Fruit fly (Drosophila melanogaster): ENCODE measurements around the gene bru1.
A peak's percentile ranks its signal among the peaks of the same experiment; 100 is the strongest.

The bru1 gene

DNA sequence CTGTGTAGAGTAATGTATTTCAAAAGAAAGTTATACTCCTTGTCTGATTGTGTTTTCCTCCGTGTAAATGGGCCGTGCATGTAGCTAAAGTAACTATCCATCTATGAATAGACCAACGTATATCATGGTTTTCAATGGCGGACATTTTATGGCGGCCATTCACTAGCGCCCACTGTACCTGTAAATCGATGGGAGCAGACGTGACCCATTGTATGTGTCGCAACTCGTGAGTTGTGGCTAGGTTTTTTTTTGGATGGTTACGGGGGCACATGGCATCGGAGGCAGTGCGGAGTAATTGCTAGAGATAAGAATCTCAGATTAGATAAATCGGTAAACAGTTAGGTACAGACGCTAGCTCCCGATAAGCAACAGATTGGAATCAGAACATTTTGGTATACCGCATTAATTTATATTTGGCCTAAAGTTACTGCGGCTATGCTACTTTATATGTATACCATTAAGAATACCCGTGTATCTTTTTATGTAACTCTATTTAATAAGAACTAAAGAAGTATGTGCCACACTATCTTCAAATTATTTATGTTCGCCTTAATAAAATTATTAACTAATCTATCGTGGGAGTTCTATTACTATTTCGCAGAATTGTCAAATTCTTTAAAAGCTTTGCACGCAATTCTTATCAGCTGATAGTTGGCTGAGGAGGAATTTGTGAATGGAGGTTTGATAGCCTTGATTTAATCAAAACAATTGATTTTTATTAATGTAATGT lies 171.5 kb downstream of the bru1 start (continued):
- TF ChIP-seq CG9609 (GFP tag; optimal IDR thresholded peaks at IDR 0.05) (no peak), Ravus (GFP tag; IDR thresholded peaks at IDR 0.05) (no peak), cwo (GFP tag; optimal IDR thresholded peaks at IDR 0.05) (peak; percentile 3), dmrt11E (tag; optimal IDR thresholded peaks at IDR 0.05) (no peak), Chrac-16 (GFP tag; optimal IDR thresholded peaks at IDR 0.05) (no peak), gsb-n (tag; optimal IDR thresholded peaks at IDR 0.05) (no peak), emc (GFP tag; optimal IDR thresholded peaks at IDR 0.05) (no peak), ssp (GFP tag; IDR thresholded peaks at IDR 0.05) (no peak), CG1024 (GFP tag; IDR thresholded peaks at IDR 0.05) (0 out of 2 replicates have a peak, but pooled peaks have one; percentile 10), CG18262 (tag; optimal IDR thresholded peaks at IDR 0.05) (no peak), Dip3 (GFP tag; optimal IDR thresholded peaks at IDR 0.05) (no peak), onecut (GFP tag; IDR thresholded peaks at IDR 0.05) (peak; percentile 14; the same call in 1 of the 2 replicates), Fer3 (tag; optimal IDR thresholded peaks at IDR 0.05) (peak; percentile 17), CG7928 (GFP tag; optimal IDR thresholded peaks at IDR 0.05) (no peak), CG42726 (GFP tag; IDR thresholded peaks at IDR 0.05; ENCODE audit: partially characterized antibody) (no peak), CG4404 (GFP tag; IDR thresholded peaks at IDR 0.05) (no peak)

DNA sequence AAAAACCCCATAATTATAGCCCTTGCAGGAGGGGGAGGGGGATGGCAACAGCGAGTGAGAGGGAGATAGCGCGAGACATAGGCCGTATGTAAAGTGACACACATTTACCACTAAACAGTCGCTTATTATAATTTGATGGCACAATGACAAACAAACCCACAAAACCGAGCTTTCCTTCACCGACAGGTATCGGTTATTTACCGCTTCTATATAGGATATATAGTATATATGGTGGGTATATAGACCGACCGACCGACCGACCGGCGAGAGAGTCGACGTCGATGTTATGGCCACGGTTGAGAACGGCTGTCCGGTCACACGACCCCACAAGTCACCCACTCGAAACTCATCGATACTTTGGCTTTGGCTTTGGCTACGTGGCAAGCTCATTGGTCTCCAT lies 172.2 kb downstream of the bru1 start:
- TF ChIP-seq CG8478 (optimal IDR thresholded peaks at IDR 0.05) (no peak), crol (GFP tag; IDR thresholded peaks at IDR 0.05) (peak; percentile 11; the same call in 1 of the 2 replicates), sens (GFP tag) (peak; percentile 67), Ets65A (GFP tag) (peak; percentile 71)

DNA sequence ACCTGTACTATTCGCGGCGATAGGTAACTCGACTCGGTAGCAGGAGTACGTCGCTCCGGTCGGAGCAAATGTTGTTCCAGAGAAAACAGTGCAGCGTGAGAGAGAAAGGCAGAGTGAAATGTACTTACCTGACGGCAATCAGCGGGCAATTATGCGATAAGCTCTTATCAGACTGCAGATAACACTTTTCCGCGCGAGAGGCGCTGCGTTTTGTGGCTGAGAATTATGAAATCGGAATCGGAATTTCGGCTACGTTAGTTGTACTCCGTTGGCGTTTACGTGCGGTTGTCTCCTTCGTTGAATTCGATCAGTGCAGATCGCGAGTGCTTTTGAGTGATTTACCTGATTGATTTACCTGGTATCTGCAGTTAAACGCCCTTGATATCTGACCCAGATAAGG lies 173.1 kb downstream of the bru1 start:
- no peak for TF ChIP-seq C15 (GFP tag; IDR thresholded peaks at IDR 0.05)
- peak; percentile 48 for TF ChIP-seq Med (GFP tag)
- TF ChIP-seq Deaf1 (tag; optimal IDR thresholded peaks at IDR 0.05), result peak; percentile 44
- no peak for TF ChIP-seq CG12942 (GFP tag; optimal IDR thresholded peaks at IDR 0.05)
- peak; percentile 29 for TF ChIP-seq MTF-1 (GFP tag; optimal IDR thresholded peaks at IDR 0.05; ENCODE audit: borderline replicate concordance)
- TF ChIP-seq CG17328 (GFP tag; IDR thresholded peaks at IDR 0.05), result no peak
- no peak for TF ChIP-seq crc (GFP tag; optimal IDR thresholded peaks at IDR 0.05)
- TF ChIP-seq sd (tag; optimal IDR thresholded peaks at IDR 0.05), result peak; percentile 73
- no peak for TF ChIP-seq Asciz (GFP tag; optimal IDR thresholded peaks at IDR 0.05)
- TF ChIP-seq jigr1 (GFP tag; IDR thresholded peaks at IDR 0.05), result no peak
- peak; percentile 59 for TF ChIP-seq Vsx1 (GFP tag; optimal IDR thresholded peaks at IDR 0.05)
- peak; percentile 93 for TF ChIP-seq GATAe (GFP tag; conservative IDR thresholded peaks at IDR 0.05)
- TF ChIP-seq CG2199 (GFP tag; IDR thresholded peaks at IDR 0.05), result peak; percentile 19; the same call in 1 of the 3 replicates
- no peak for TF ChIP-seq stwl (tag; optimal IDR thresholded peaks at IDR 0.05)
- no peak for TF ChIP-seq CG8290 (GFP tag; optimal IDR thresholded peaks at IDR 0.05)
- peak in 1 of 2 experiments; percentile 2 for TF ChIP-seq CG8290 (tag; optimal IDR thresholded peaks at IDR 0.05)
- no peak for TF ChIP-seq Lpt (GFP tag; optimal IDR thresholded peaks at IDR 0.05)
- peak; percentile 20 for TF ChIP-seq sug (tag; optimal IDR thresholded peaks at IDR 0.05)
- peak; percentile 62 for TF ChIP-seq CG15479 (GFP tag; optimal IDR thresholded peaks at IDR 0.05)
- 0 out of 2 replicates have a peak, but pooled peaks have one; percentile 21 for TF ChIP-seq amos (GFP tag; IDR thresholded peaks at IDR 0.05; ENCODE audit: partially characterized antibody)
- no peak for TF ChIP-seq bsh (GFP tag; optimal IDR thresholded peaks at IDR 0.05)
- TF ChIP-seq lab (GFP tag; optimal IDR thresholded peaks at IDR 0.05), result peak; percentile 51
- TF ChIP-seq eve (GFP tag; optimal IDR thresholded peaks at IDR 0.05), result no peak
- no peak for TF ChIP-seq ci (GFP tag; IDR thresholded peaks at IDR 0.05)
- TF ChIP-seq CG34376 (GFP tag; optimal IDR thresholded peaks at IDR 0.05), result peak; percentile 10
- 0 out of 3 replicates have a peak, but pooled peaks have one; percentile 14 for TF ChIP-seq ken (GFP tag; IDR thresholded peaks at IDR 0.05)
- peak; percentile 94 for TF ChIP-seq grn (GFP tag; optimal IDR thresholded peaks at IDR 0.05)
- TF ChIP-seq Stat92E (GFP tag; optimal IDR thresholded peaks at IDR 0.05), result no peak
- no peak for TF ChIP-seq chn (GFP tag; optimal IDR thresholded peaks at IDR 0.05)

Measured in whole organism, embryonic.